Fruit fly (Drosophila melanogaster) whole organism, wandering third instar larva: ENCODE results near the gene msb1l.

Experiments used
- HLH106 ChIP-seq: fragments of 200-800 bp; optimal IDR thresholded peaks from 3 replicates; lab custom pipeline; 2019; ENCODE audit warnings: missing biosample characterization, mild to moderate bottlenecking, missing genetic modification characterization, moderate library complexity
- Hr78 ChIP-seq: fragments of >200 bp; optimal IDR thresholded peaks from 2 replicates; lab custom pipeline; 2017; ENCODE audit warnings: missing biosample characterization, missing genetic modification characterization
- Hr83 ChIP-seq: fragments of 200-300 bp; sonication (Bioruptor generic); optimal IDR thresholded peaks from 2 replicates; lab custom pipeline; 2016; ENCODE audit warnings: missing biosample characterization, mild to moderate bottlenecking, missing genetic modification characterization, moderate library complexity; ENCODE audit not compliant: poor library complexity, severe bottlenecking
- Jra ChIP-seq: sonication (Bioruptor generic); optimal IDR thresholded peaks from 2 replicates; lab custom pipeline; 2016; ENCODE audit warnings: missing biosample characterization, missing genetic modification characterization
- Myc ChIP-seq: fragments of >200 bp; optimal IDR thresholded peaks from 2 replicates; lab custom pipeline; 2017
- OdsH ChIP-seq: fragments of 200-800 bp; sonication (Bioruptor generic); optimal IDR thresholded peaks from 2 replicates; lab custom pipeline; 2016; ENCODE audit warnings: missing biosample characterization, mild to moderate bottlenecking, missing genetic modification characterization
- br ChIP-seq: fragments of 200-800 bp; sonication (Bioruptor generic); optimal IDR thresholded peaks from 2 replicates; lab custom pipeline; 2016; ENCODE audit warnings: missing biosample characterization, missing genetic modification characterization
- pan ChIP-seq: fragments of >200 bp; optimal IDR thresholded peaks from 2 replicates; lab custom pipeline; 2017

dm6 chr2L:19563029-19563980 lies 14.2 kb upstream of the msb1l start, which contains the start of gene CG13078:
- TF ChIP-seq HLH106 (tag; lab: Kevin White, UChicago) (no peak), Hr83 (GFP tag; lab: Kevin White, UChicago) (no peak), Hr78 (GFP tag; lab: Kevin White, UChicago) (no peak), OdsH (GFP tag; lab: Kevin White, UChicago) (no peak), Myc (lab: Kevin White, UChicago) (no peak), Jra (no peak), pan (lab: Kevin White, UChicago) (no peak), br (GFP tag; lab: Kevin White, UChicago) (no peak)
